Fruit fly (Drosophila melanogaster) whole organism, embryonic: ENCODE results near the gene CG5521.

Experiments
- Atf-2 ChIP-seq: fragments of 200-800 bp; sonication (Bioruptor generic); optimal IDR thresholded peaks from 2 replicates; lab custom pipeline; 2016; ENCODE audit warnings: missing biosample characterization, missing genetic modification characterization
- Blimp-1 ChIP-seq: fragments of 200-800 bp; sonication (Bioruptor generic); optimal IDR thresholded peaks from 3 replicates; lab custom pipeline; 2018; ENCODE audit warnings: missing biosample characterization, missing genetic modification characterization, mild to moderate bottlenecking, moderate library complexity, missing genetic modification reagents
- CG10565 ChIP-seq: fragments of 200-800 bp; sonication (Bioruptor generic); optimal IDR thresholded peaks from 3 replicates; lab custom pipeline; 2016; ENCODE audit warnings: missing biosample characterization, mild to moderate bottlenecking, missing genetic modification characterization
- CG12104 ChIP-seq: fragments of 200-800 bp; sonication (Bioruptor generic); optimal IDR thresholded peaks from 3 replicates; lab custom pipeline; 2016; ENCODE audit warnings: missing biosample characterization, missing genetic modification characterization
- CG16863 ChIP-seq: fragments of 200-800 bp; sonication (Bioruptor generic); optimal IDR thresholded peaks from 3 replicates; lab custom pipeline; 2016; ENCODE audit warnings: missing biosample characterization, missing genetic modification characterization
- CG17361 ChIP-seq: fragments of 200-800 bp; sonication (Bioruptor generic); IDR thresholded peaks from 3 replicates; pipeline ENCODE4 v1.3.6; 2022; ENCODE audit warnings: missing biosample characterization, missing genetic modification characterization
- CG18476 ChIP-seq: fragments of 200-800 bp; sonication (Bioruptor generic); optimal IDR thresholded peaks from 2 replicates; lab custom pipeline; 2016; ENCODE audit warnings: missing biosample characterization, mild to moderate bottlenecking, missing genetic modification characterization
- CG18599 ChIP-seq: fragments of 200-800 bp; sonication (Bioruptor generic); optimal IDR thresholded peaks from 3 replicates; lab custom pipeline; 2017; ENCODE audit warnings: missing biosample characterization, missing genetic modification characterization, mild to moderate bottlenecking, moderate library complexity, missing genetic modification reagents
- CG2120 ChIP-seq: fragments of 200-800 bp; sonication (Bioruptor generic); optimal IDR thresholded peaks from 3 replicates; lab custom pipeline; 2016; ENCODE audit warnings: missing biosample characterization, missing genetic modification characterization
- CG2129 ChIP-seq: fragments of 200-800 bp; sonication (Bioruptor generic); IDR thresholded peaks from 2 replicates; pipeline ENCODE4 v1.3.6; 2022; ENCODE audit warnings: missing biosample characterization, missing genetic modification characterization; ENCODE audit not compliant: partially characterized antibody
- CG2199 ChIP-seq: fragments of 200-800 bp; sonication (Bioruptor generic); IDR thresholded peaks from 3 replicates; pipeline ENCODE4 v1.3.6; 2022; ENCODE audit warnings: missing biosample characterization, missing genetic modification characterization
- CG30403 ChIP-seq: fragments of 200-800 bp; sonication (Bioruptor generic); optimal IDR thresholded peaks from 3 replicates; lab custom pipeline; 2016; ENCODE audit warnings: missing biosample characterization, missing genetic modification characterization
- CG31224 ChIP-seq: fragments of 200-800 bp; sonication (Bioruptor generic); IDR thresholded peaks from 2 replicates; pipeline ENCODE4 v1.3.6; 2022; ENCODE audit warnings: missing biosample characterization, missing genetic modification characterization
- CG4730 ChIP-seq: fragments of 200-800 bp; sonication (Bioruptor generic); IDR thresholded peaks from 2 replicates; pipeline ENCODE4 v1.3.6; 2022; ENCODE audit warnings: missing biosample characterization, missing genetic modification characterization
- CG5180 ChIP-seq: fragments of 200-800 bp; sonication (Bioruptor generic); optimal IDR thresholded peaks from 3 replicates; lab custom pipeline; 2017; ENCODE audit warnings: missing biosample characterization, missing genetic modification characterization, mild to moderate bottlenecking, moderate library complexity, missing genetic modification reagents
- CG6854 ChIP-seq: fragments of 200-800 bp; sonication (Bioruptor generic); optimal IDR thresholded peaks from 3 replicates; lab custom pipeline; 2017; ENCODE audit warnings: missing biosample characterization, mild to moderate bottlenecking, missing genetic modification characterization
- CG8924 ChIP-seq: fragments of 200-800 bp; optimal IDR thresholded peaks from 3 replicates; lab custom pipeline; 2019; ENCODE audit warnings: missing biosample characterization, mild to moderate bottlenecking, missing genetic modification characterization, moderate library complexity
- CG9727 ChIP-seq: fragments of 200-800 bp; sonication (Bioruptor generic); optimal IDR thresholded peaks from 3 replicates; lab custom pipeline; 2017; ENCODE audit warnings: missing biosample characterization, mild to moderate bottlenecking, missing genetic modification characterization
- Dip2 ChIP-seq: fragments of 200-800 bp; sonication (Bioruptor generic); IDR thresholded peaks from 2 replicates; pipeline ENCODE4 v1.3.6; 2022; ENCODE audit warnings: missing biosample characterization, missing genetic modification characterization
- Dll ChIP-seq: fragments of 200-800 bp; sonication (Bioruptor generic); IDR thresholded peaks from 4 replicates; pipeline ENCODE4 v1.3.6; 2022; ENCODE audit warnings: missing biosample characterization, missing genetic modification characterization; ENCODE audit not compliant: partially characterized antibody
- Doc2 ChIP-seq: fragments of 200-800 bp; sonication (Bioruptor generic); IDR thresholded peaks from 2 replicates; pipeline ENCODE4 v1.3.6; 2022; ENCODE audit warnings: missing biosample characterization, missing genetic modification characterization
- Fer2 ChIP-seq: fragments of 200-800 bp; sonication (Bioruptor generic); optimal IDR thresholded peaks from 2 replicates; lab custom pipeline; 2018; ENCODE audit warnings: missing biosample characterization, mild to moderate bottlenecking, missing genetic modification characterization, moderate library complexity
- H15 ChIP-seq: fragments of 200-800 bp; sonication (Bioruptor generic); IDR thresholded peaks from 3 replicates; pipeline ENCODE4 v1.3.6; 2022; ENCODE audit warnings: missing biosample characterization, missing genetic modification characterization
- H2.0 ChIP-seq: fragments of 200-800 bp; sonication (Bioruptor generic); IDR thresholded peaks from 2 replicates; pipeline ENCODE4 v1.3.6; 2022; ENCODE audit warnings: missing biosample characterization, missing genetic modification characterization
- Nf-YA ChIP-seq: fragments of 200-800 bp; sonication (Bioruptor generic); IDR thresholded peaks from 2 replicates; pipeline ENCODE4 v1.3.6; 2022; ENCODE audit warnings: missing biosample characterization, missing genetic modification characterization
- Ptx1 ChIP-seq: fragments of 200-800 bp; sonication (Bioruptor generic); IDR thresholded peaks from 2 replicates; pipeline ENCODE4 v1.3.6; 2022; ENCODE audit warnings: missing biosample characterization, missing genetic modification characterization
- Sox102F ChIP-seq: fragments of 200-800 bp; sonication (Bioruptor generic); optimal IDR thresholded peaks from 2 replicates; lab custom pipeline; 2018; ENCODE audit warnings: missing biosample characterization, mild to moderate bottlenecking, missing genetic modification characterization, moderate library complexity
- ara ChIP-seq: fragments of 200-800 bp; sonication (Bioruptor generic); IDR thresholded peaks from 2 replicates; pipeline ENCODE4 v1.3.6; 2022; ENCODE audit warnings: missing biosample characterization, missing genetic modification characterization
- bowl ChIP-seq: fragments of 200-800 bp; sonication (Bioruptor generic); IDR thresholded peaks from 2 replicates; pipeline ENCODE4 v1.3.6; 2022; ENCODE audit warnings: missing biosample characterization, missing genetic modification characterization
- chinmo ChIP-seq: fragments of 200-800 bp; sonication (Bioruptor generic); IDR thresholded peaks from 4 replicates; pipeline ENCODE4 v1.3.6; 2022; ENCODE audit warnings: missing biosample characterization, missing genetic modification characterization; ENCODE audit not compliant: partially characterized antibody
- dmrt11E ChIP-seq: fragments of 200-800 bp; sonication (Bioruptor generic); optimal IDR thresholded peaks from 3 replicates; lab custom pipeline; 2018; ENCODE audit warnings: missing biosample characterization, mild to moderate bottlenecking, missing genetic modification characterization, moderate library complexity
- esg ChIP-seq: fragments of 200-800 bp; sonication (Bioruptor generic); conservative IDR thresholded peaks from 2 replicates; pipeline ENCODE4 v1.3.6; 2022; ENCODE audit warnings: missing biosample characterization, missing genetic modification characterization
- ewg ChIP-seq: fragments of 200-800 bp; sonication (Bioruptor generic); optimal IDR thresholded peaks from 3 replicates; lab custom pipeline; 2017; ENCODE audit warnings: mild to moderate bottlenecking, missing biosample characterization, missing genetic modification reagents, missing genetic modification characterization
- eyg ChIP-seq: fragments of 200-800 bp; sonication (Bioruptor generic); optimal IDR thresholded peaks from 3 replicates; lab custom pipeline; 2016; ENCODE audit warnings: missing biosample characterization, missing genetic modification characterization
- gcm ChIP-seq: fragments of 200-800 bp; sonication (Bioruptor generic); optimal IDR thresholded peaks from 2 replicates; lab custom pipeline; 2019; ENCODE audit warnings: missing biosample characterization, mild to moderate bottlenecking, missing genetic modification characterization, moderate library complexity
- gfzf ChIP-seq: fragments of 200-800 bp; sonication (Bioruptor generic); optimal IDR thresholded peaks from 2 replicates; lab custom pipeline; 2016; ENCODE audit warnings: missing biosample characterization, mild to moderate bottlenecking, missing genetic modification characterization, moderate library complexity
- gsb ChIP-seq: fragments of 200-800 bp; sonication (Bioruptor generic); IDR thresholded peaks from 2 replicates; pipeline ENCODE4 v1.3.6; 2022; ENCODE audit warnings: missing biosample characterization, missing genetic modification characterization
- inv ChIP-seq: fragments of 200-800 bp; sonication (Bioruptor generic); IDR thresholded peaks from 2 replicates; pipeline ENCODE4 v1.3.6; 2022; ENCODE audit warnings: missing biosample characterization, missing genetic modification characterization; ENCODE audit not compliant: partially characterized antibody
- lmd ChIP-seq: fragments of 200-800 bp; sonication (Bioruptor generic); IDR thresholded peaks from 2 replicates; pipeline ENCODE4 v1.3.6; 2022; ENCODE audit warnings: missing biosample characterization, missing genetic modification characterization
- nerfin-2 ChIP-seq: fragments of 200-800 bp; sonication (Bioruptor generic); IDR thresholded peaks from 2 replicates; pipeline ENCODE4 v1.3.6; 2022; ENCODE audit warnings: missing biosample characterization, missing genetic modification characterization; ENCODE audit not compliant: partially characterized antibody
- oc ChIP-seq: fragments of 200-800 bp; sonication (Bioruptor generic); optimal IDR thresholded peaks from 2 replicates; lab custom pipeline; 2018; ENCODE audit warnings: missing biosample characterization, mild to moderate bottlenecking, missing genetic modification characterization, moderate library complexity
- pb ChIP-seq: fragments of 200-800 bp; sonication (Bioruptor generic); optimal IDR thresholded peaks from 3 replicates; lab custom pipeline; 2016; ENCODE audit warnings: missing biosample characterization, missing genetic modification characterization
- pfk ChIP-seq: fragments of 200-800 bp; sonication (Bioruptor generic); optimal IDR thresholded peaks from 2 replicates; lab custom pipeline; 2018; ENCODE audit warnings: missing biosample characterization, mild to moderate bottlenecking, missing genetic modification characterization, moderate library complexity
- row ChIP-seq: fragments of 200-800 bp; sonication (Bioruptor generic); IDR thresholded peaks from 3 replicates; pipeline ENCODE4 v1.3.6; 2022; ENCODE audit warnings: missing biosample characterization, missing genetic modification characterization
- seq ChIP-seq: fragments of 200-800 bp; sonication (Bioruptor generic); IDR thresholded peaks from 2 replicates; pipeline ENCODE4 v1.3.6; 2022; ENCODE audit warnings: missing biosample characterization, missing genetic modification characterization
- shn ChIP-seq: fragments of 200-800 bp; sonication (Bioruptor generic); optimal IDR thresholded peaks from 3 replicates; lab custom pipeline; 2016; ENCODE audit warnings: missing biosample characterization, missing genetic modification characterization
- slbo ChIP-seq: fragments of 200-800 bp; sonication (Bioruptor generic); IDR thresholded peaks from 2 replicates; pipeline ENCODE4 v1.3.6; 2022; ENCODE audit warnings: missing biosample characterization, missing genetic modification characterization
- so ChIP-seq: fragments of 200-800 bp; sonication (Bioruptor generic); IDR thresholded peaks from 3 replicates; pipeline ENCODE4 v1.3.6; 2022; ENCODE audit warnings: missing biosample characterization, missing genetic modification characterization
- tup ChIP-seq: fragments of 200-800 bp; sonication (Bioruptor generic); optimal IDR thresholded peaks from 2 replicates; lab custom pipeline; 2016; ENCODE audit warnings: missing biosample characterization, mild to moderate bottlenecking, missing genetic modification characterization, moderate library complexity

Gene CG5521

DNA sequence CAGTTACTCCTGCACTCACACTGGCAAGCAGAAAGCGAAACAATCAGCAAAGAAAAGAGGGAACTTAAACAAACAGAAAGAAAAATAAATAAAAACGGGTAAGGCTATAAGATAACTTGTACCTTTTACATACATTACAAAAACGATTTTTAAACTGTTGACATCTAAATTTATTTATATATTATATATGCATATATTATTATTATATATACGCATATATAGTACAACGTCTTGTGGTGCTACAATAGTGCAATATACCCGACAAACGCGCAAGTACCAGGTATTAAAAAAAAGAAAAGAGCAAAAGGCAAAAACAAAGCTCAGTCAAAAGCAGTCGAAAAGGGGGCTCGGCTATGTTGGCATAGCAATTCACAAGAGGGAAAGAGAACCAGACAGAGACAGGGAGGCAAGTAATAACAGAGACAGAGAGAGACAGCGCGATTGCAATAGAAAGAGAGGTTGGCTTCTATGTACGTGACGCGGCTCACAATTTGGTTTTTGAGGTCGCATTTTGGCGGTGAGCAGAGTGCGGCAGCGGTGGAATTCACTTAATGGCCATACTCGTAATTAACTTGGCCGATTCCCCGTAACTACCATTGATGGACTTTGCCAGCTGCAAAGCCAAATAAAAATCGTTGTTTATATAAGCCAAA lies 12.6 kb upstream of the CG5521 start (continued):
- TF ChIP-seq CG31224 (GFP tag; lab: Robert Waterston, UW) (0 out of 2 replicates have a peak, but pooled peaks have one; percentile 41), CG9727 (GFP tag; lab: Kevin White, UChicago) (peak; percentile 73), CG30403 (peak; percentile 55), slbo (peak; percentile 86), chinmo (GFP tag; lab: Robert Waterston, UW) (peak; percentile 87; the same call in 3 of the 4 replicates), seq (GFP tag; lab: Robert Waterston, UW) (peak; percentile 50; the same call in 1 of the 2 replicates), CG8924 (tag; lab: Kevin White, UChicago) (peak; percentile 86), CG2129 (no peak), dmrt11E (tag; lab: Kevin White, UChicago) (peak; percentile 64), lmd (GFP tag; lab: Robert Waterston, UW) (peak; percentile 78), inv (GFP tag; lab: Robert Waterston, UW) (no peak), pb (peak; percentile 1), H2.0 (GFP tag; lab: Robert Waterston, UW) (peak; percentile 81), Doc2 (GFP tag; lab: Robert Waterston, UW) (no peak), oc (tag; lab: Kevin White, UChicago) (peak; percentile 91), bowl (GFP tag; lab: Robert Waterston, UW) (0 out of 2 replicates have a peak, but pooled peaks have one; percentile 49), CG2199 (no peak; the same call in 2 of the 3 replicates), CG12104 (GFP tag; lab: Kevin White, UChicago) (peak; percentile 56), H15 (GFP tag; lab: Robert Waterston, UW) (peak; percentile 69; the same call in 2 of the 3 replicates), eyg (GFP tag; lab: Kevin White, UChicago) (no peak), nerfin-2 (GFP tag; lab: Robert Waterston, UW) (no peak), so (GFP tag; lab: Robert Waterston, UW) (peak; percentile 79; the same call in 2 of the 3 replicates), Blimp-1 (GFP tag; lab: Kevin White, UChicago) (peak; percentile 83), esg (GFP tag; lab: Robert Waterston, UW) (peak; percentile 74), tup (GFP tag; lab: Kevin White, UChicago) (no peak), CG10565 (no peak), CG5180 (GFP tag; lab: Kevin White, UChicago) (no peak), CG4730 (peak; percentile 78), row (GFP tag; lab: Robert Waterston, UW) (peak; percentile 89), shn (GFP tag; lab: Kevin White, UChicago) (no peak), CG2120 (GFP tag; lab: Kevin White, UChicago) (no peak), Fer2 (tag; lab: Kevin White, UChicago) (no peak), Dll (GFP tag; lab: Robert Waterston, UW) (no peak), ewg (GFP tag; lab: Kevin White, UChicago) (peak; percentile 66), ara (GFP tag; lab: Robert Waterston, UW) (peak; percentile 79), pfk (no peak), Atf-2 (no peak), Ptx1 (GFP tag; lab: Robert Waterston, UW) (peak; percentile 90), gfzf (GFP tag; lab: Kevin White, UChicago) (no peak), Sox102F (peak; percentile 95), CG17361 (peak; percentile 70), CG18476 (GFP tag; lab: Kevin White, UChicago) (peak; percentile 32), gsb (GFP tag; lab: Robert Waterston, UW) (no peak; the same call in 1 of the 2 replicates), Nf-YA (GFP tag; lab: Robert Waterston, UW) (peak; percentile 79), Dip2 (GFP tag; lab: Robert Waterston, UW) (no peak), gcm (GFP tag; lab: Kevin White, UChicago) (peak; percentile 61), CG16863 (no peak), CG18599 (GFP tag; lab: Kevin White, UChicago) (peak; percentile 89), CG6854 (GFP tag; lab: Kevin White, UChicago) (peak; percentile 29)
